Fruit fly (Drosophila melanogaster): ENCODE results near the gene Tsf1.

Gene Tsf1

DNA sequence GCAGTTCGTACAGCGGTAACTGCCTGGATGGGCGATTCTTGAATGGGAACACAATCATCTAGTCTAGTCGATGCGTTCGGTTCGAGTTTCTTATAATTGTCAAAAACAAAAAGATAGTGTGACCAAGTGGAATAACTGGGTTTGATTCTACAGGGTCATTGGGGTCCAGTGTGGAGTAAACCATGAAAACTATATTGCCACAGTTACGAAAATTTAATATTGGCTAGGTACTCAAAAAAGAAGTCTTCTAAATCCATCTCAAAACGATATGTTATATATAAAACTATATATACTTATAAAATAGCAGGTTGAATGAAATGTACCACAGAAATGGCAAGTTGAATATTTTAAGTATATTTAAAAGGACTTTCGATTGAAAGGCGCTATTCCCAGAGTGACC is 13.1 kb downstream of the Tsf1 start, which contains the start of gene CG34328:
Gene CG34328 (minus strand): TSS at position 101 of the 400 bp plus-strand sequence.
- TF ChIP-seq CG14711 (tag; optimal IDR thresholded peaks at IDR 0.05) = no peak
- no peak for TF ChIP-seq CG12768 (GFP tag; optimal IDR thresholded peaks at IDR 0.05)
- no peak for TF ChIP-seq cnc (optimal IDR thresholded peaks at IDR 0.05)
- no peak for TF ChIP-seq Hr96 (GFP tag; optimal IDR thresholded peaks at IDR 0.05)
- no peak for TF ChIP-seq kay (GFP tag; ENCODE audit: borderline replicate concordance)
- no peak for TF ChIP-seq ovo (GFP tag; optimal IDR thresholded peaks at IDR 0.05)
- no peak for TF ChIP-seq CG7101 (tag; optimal IDR thresholded peaks at IDR 0.05)
- TF ChIP-seq CG33017 (tag; optimal IDR thresholded peaks at IDR 0.05) = no peak
- TF ChIP-seq bab1 (GFP tag; optimal IDR thresholded peaks at IDR 0.05) = no peak
- TF ChIP-seq CG5204 (GFP tag; optimal IDR thresholded peaks at IDR 0.05) = no peak
- no peak for TF ChIP-seq CG7045 (GFP tag; optimal IDR thresholded peaks at IDR 0.05)
- no peak for TF ChIP-seq Clk (GFP tag; optimal IDR thresholded peaks at IDR 0.05)
- TF ChIP-seq CG1620 (GFP tag; optimal IDR thresholded peaks at IDR 0.05) = no peak
- TF ChIP-seq pad (GFP tag; optimal IDR thresholded peaks at IDR 0.05) = no peak

DNA sequence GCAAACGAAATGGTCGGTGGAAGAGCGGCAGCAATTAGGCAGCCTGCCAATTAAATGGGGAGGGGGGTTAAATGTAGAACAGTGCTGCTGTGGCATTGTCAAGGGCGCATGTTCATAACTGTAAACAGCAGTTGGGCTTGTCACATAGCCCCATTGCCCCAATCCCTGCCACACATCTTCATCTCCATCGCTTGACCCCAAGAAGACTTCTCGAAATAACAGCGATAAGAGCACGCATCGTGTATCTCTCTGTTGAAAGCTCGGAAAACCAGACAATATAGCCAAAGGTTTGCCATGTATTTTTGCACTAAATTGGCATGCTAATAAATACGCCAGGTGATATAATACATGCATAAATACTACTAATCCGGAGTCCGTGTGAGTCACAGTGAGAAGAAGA is 15.7 kb downstream of the Tsf1 start:
- TF ChIP-seq cnc (optimal IDR thresholded peaks at IDR 0.05) (no peak), CG12768 (GFP tag; optimal IDR thresholded peaks at IDR 0.05) (no peak), CG5204 (GFP tag; optimal IDR thresholded peaks at IDR 0.05) (no peak), toe (GFP tag; optimal IDR thresholded peaks at IDR 0.05) (no peak), Crg-1 (GFP tag; optimal IDR thresholded peaks at IDR 0.05) (no peak), Mnt (GFP tag; optimal IDR thresholded peaks at IDR 0.05) (no peak), cic (GFP tag; optimal IDR thresholded peaks at IDR 0.05) (no peak), CG33017 (tag; optimal IDR thresholded peaks at IDR 0.05) (no peak), tj (GFP tag; optimal IDR thresholded peaks at IDR 0.05) (no peak), CG14711 (tag; optimal IDR thresholded peaks at IDR 0.05) (no peak), ovo (GFP tag; optimal IDR thresholded peaks at IDR 0.05) (no peak), kay (GFP tag; ENCODE audit: borderline replicate concordance) (no peak), pad (GFP tag; optimal IDR thresholded peaks at IDR 0.05) (no peak)

DNA sequence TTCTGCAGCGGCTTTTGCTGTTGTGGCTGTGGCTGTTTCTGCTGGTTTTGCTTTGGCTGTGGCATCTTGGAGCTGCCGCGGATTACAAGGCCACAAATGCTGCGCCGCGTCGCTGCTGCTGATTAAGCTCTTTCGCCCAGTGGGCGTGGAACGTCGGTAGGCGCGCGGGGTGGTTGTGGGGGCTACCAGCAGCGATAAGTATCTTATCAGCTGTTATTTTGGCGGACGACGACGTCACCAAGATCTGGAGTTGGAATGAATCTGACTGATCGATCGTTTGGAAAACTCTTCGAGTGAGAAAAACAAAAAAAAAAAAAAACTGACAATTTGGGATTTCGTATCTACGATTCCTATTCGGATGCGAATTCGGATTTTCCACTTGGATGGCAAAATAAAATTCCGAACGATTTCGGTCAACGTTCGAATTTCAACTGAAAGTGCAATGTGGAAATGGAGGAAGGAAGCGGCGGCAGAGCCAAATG is 17.3 kb downstream of the Tsf1 start:
- TF ChIP-seq CG7045 (GFP tag; optimal IDR thresholded peaks at IDR 0.05) (no peak), Mnt (GFP tag; optimal IDR thresholded peaks at IDR 0.05) (peak; percentile 12), CG33017 (tag; optimal IDR thresholded peaks at IDR 0.05) (no peak), CG11617 (GFP tag; optimal IDR thresholded peaks at IDR 0.05) (no peak), toe (GFP tag; optimal IDR thresholded peaks at IDR 0.05) (no peak), tj (GFP tag; optimal IDR thresholded peaks at IDR 0.05) (peak; percentile 77), Hr96 (GFP tag; optimal IDR thresholded peaks at IDR 0.05) (no peak), CG5204 (GFP tag; optimal IDR thresholded peaks at IDR 0.05) (no peak)

dm6 chrX:18404632-18405238 is 17.9 kb downstream of the Tsf1 start:
- no peak for TF ChIP-seq CG1620 (GFP tag; optimal IDR thresholded peaks at IDR 0.05)
- peak; percentile 28 for TF ChIP-seq pad (GFP tag; optimal IDR thresholded peaks at IDR 0.05)
- no peak for TF ChIP-seq cnc (optimal IDR thresholded peaks at IDR 0.05)
- no peak for TF ChIP-seq CG33017 (tag; optimal IDR thresholded peaks at IDR 0.05)
- peak; percentile 13 for TF ChIP-seq bab1 (GFP tag; optimal IDR thresholded peaks at IDR 0.05)
- no peak for TF ChIP-seq toe (GFP tag; optimal IDR thresholded peaks at IDR 0.05)
- TF ChIP-seq CG5204 (GFP tag; optimal IDR thresholded peaks at IDR 0.05) = peak; percentile 54
- TF ChIP-seq Crg-1 (GFP tag; optimal IDR thresholded peaks at IDR 0.05) = no peak
- TF ChIP-seq Hr96 (GFP tag; optimal IDR thresholded peaks at IDR 0.05) = peak; percentile 52
- TF ChIP-seq kay (GFP tag; ENCODE audit: borderline replicate concordance) = peak; percentile 91
- no peak for TF ChIP-seq Mnt (GFP tag; optimal IDR thresholded peaks at IDR 0.05)
- no peak for TF ChIP-seq CG7045 (GFP tag; optimal IDR thresholded peaks at IDR 0.05)
- peak; percentile 46 for TF ChIP-seq tj (GFP tag; optimal IDR thresholded peaks at IDR 0.05)
- peak; percentile 12 for TF ChIP-seq ovo (GFP tag; optimal IDR thresholded peaks at IDR 0.05)
- TF ChIP-seq CG11617 (GFP tag; optimal IDR thresholded peaks at IDR 0.05) = peak; percentile 51
- TF ChIP-seq CG12768 (GFP tag; optimal IDR thresholded peaks at IDR 0.05) = no peak
- no peak for TF ChIP-seq Clk (GFP tag; optimal IDR thresholded peaks at IDR 0.05)
- TF ChIP-seq cic (GFP tag; optimal IDR thresholded peaks at IDR 0.05) = peak; percentile 55
- TF ChIP-seq CG7101 (tag; optimal IDR thresholded peaks at IDR 0.05) = peak; percentile 8
- no peak for TF ChIP-seq CG14711 (tag; optimal IDR thresholded peaks at IDR 0.05)

DNA sequence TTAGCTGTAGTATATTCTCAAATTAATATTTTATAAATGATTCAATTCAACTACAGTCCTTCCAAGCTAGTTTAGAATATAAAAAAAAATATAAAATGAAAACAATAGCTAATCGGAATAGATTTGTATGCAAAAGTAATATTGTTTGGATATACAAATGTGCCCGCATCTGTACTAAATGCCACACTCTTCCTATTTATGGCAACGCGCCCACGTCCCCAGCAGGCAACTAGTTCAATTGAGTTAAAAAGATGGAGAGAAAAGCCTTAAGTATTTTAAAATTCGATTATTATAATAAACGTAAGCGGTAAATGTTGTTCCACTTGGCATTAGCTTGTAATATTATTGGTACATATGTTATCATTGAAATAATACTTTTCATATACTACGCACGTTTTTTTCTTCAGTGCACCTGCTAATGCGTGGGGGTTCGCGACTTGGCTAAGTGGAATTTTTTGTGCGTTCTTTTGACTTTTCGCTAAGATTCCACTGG is 18.7 kb downstream of the Tsf1 start:
- TF ChIP-seq Mnt (GFP tag; optimal IDR thresholded peaks at IDR 0.05) (no peak), CG5204 (GFP tag; optimal IDR thresholded peaks at IDR 0.05) (no peak), CG7101 (tag; optimal IDR thresholded peaks at IDR 0.05) (peak; percentile 17), CG12768 (GFP tag; optimal IDR thresholded peaks at IDR 0.05) (no peak), tj (GFP tag; optimal IDR thresholded peaks at IDR 0.05) (no peak), Clk (GFP tag; optimal IDR thresholded peaks at IDR 0.05) (no peak), pad (GFP tag; optimal IDR thresholded peaks at IDR 0.05) (no peak), cic (GFP tag; optimal IDR thresholded peaks at IDR 0.05) (no peak), cnc (optimal IDR thresholded peaks at IDR 0.05) (no peak), toe (GFP tag; optimal IDR thresholded peaks at IDR 0.05) (peak; percentile 28), CG1620 (GFP tag; optimal IDR thresholded peaks at IDR 0.05) (no peak), Crg-1 (GFP tag; optimal IDR thresholded peaks at IDR 0.05) (no peak), ovo (GFP tag; optimal IDR thresholded peaks at IDR 0.05) (no peak), CG11617 (GFP tag; optimal IDR thresholded peaks at IDR 0.05) (peak; percentile 7), Hr96 (GFP tag; optimal IDR thresholded peaks at IDR 0.05) (peak; percentile 32), kay (GFP tag; ENCODE audit: borderline replicate concordance) (no peak), CG14711 (tag; optimal IDR thresholded peaks at IDR 0.05) (peak; percentile 57), CG33017 (tag; optimal IDR thresholded peaks at IDR 0.05) (peak; percentile 46), bab1 (GFP tag; optimal IDR thresholded peaks at IDR 0.05) (no peak), CG7045 (GFP tag; optimal IDR thresholded peaks at IDR 0.05) (peak; percentile 31)
